Worm (Caenorhabditis elegans): ENCODE measurements around the gene R09A8.5.

ce11 chrX:12659814-12660213, 19.5 kb upstream of the R09A8.5 start, which contains the start of gene C02B4.3:
- TF ChIP-seq nhr-12 (tag; optimal IDR thresholded peaks at IDR 0.05): no peak
- no peak for TF ChIP-seq sptf-1 (tag; optimal IDR thresholded peaks at IDR 0.05)
- TF ChIP-seq unc-39 (tag; optimal IDR thresholded peaks at IDR 0.05): no peak
- no peak for TF ChIP-seq nhr-237 (tag; optimal IDR thresholded peaks at IDR 0.05)
- TF ChIP-seq ztf-11 (tag; optimal IDR thresholded peaks at IDR 0.05): no peak
- TF ChIP-seq snpc-4 (tag; optimal IDR thresholded peaks at IDR 0.05): no peak
- TF ChIP-seq unc-62 (GFP tag; optimal IDR thresholded peaks at IDR 0.05): no peak
- no peak for TF ChIP-seq pha-4 (tag; optimal IDR thresholded peaks at IDR 0.05)
- no peak for TF ChIP-seq mls-2 (tag; optimal IDR thresholded peaks at IDR 0.05)
- TF ChIP-seq ces-1 (GFP tag; optimal IDR thresholded peaks at IDR 0.05): no peak
- no peak for TF ChIP-seq blmp-1 (tag; optimal IDR thresholded peaks at IDR 0.05)
